Worm (Caenorhabditis elegans) whole organism, late embryonic: Measurements from ENCODE around the gene tin-9.1.

Experiments
- C38D4.7 ChIP-seq: fragments of 200-800 bp; sonication (Bioruptor generic); optimal IDR thresholded peaks from 2 replicates; lab custom pipeline; 2018; ENCODE audit warnings: mild to moderate bottlenecking, missing genetic modification characterization, moderate library complexity, missing compliant biosample characterization
- K02D7.2 ChIP-seq: sonication (generic microtip); optimal IDR thresholded peaks from 2 replicates; lab custom pipeline; 2017; ENCODE audit warnings: mild to moderate bottlenecking, missing genetic modification characterization, missing compliant biosample characterization
- T23F11.4 ChIP-seq: fragments of 200-800 bp; sonication (Bioruptor generic); optimal IDR thresholded peaks from 2 replicates; lab custom pipeline; 2018; ENCODE audit warnings: mild to moderate bottlenecking, missing genetic modification characterization, missing compliant biosample characterization
- Y22D7AL.16 ChIP-seq: sonication (generic microtip); optimal IDR thresholded peaks from 2 replicates; lab custom pipeline; 2016; ENCODE audit warnings: missing genetic modification characterization, missing compliant biosample characterization
- ahr-1 ChIP-seq: sonication (generic microtip); optimal IDR thresholded peaks from 2 replicates; lab custom pipeline; 2016; ENCODE audit warnings: missing genetic modification characterization, missing compliant biosample characterization
- ceh-18 ChIP-seq: sonication (generic microtip); optimal IDR thresholded peaks from 2 replicates; lab custom pipeline; 2016; ENCODE audit warnings: missing genetic modification characterization, missing compliant biosample characterization
- ceh-24 ChIP-seq: sonication (generic microtip); optimal IDR thresholded peaks from 2 replicates; lab custom pipeline; 2016; ENCODE audit warnings: mild to moderate bottlenecking, missing genetic modification characterization, missing compliant biosample characterization
- ceh-30 ChIP-seq: fragments of 150-350 bp; optimal IDR thresholded peaks from 2 replicates; lab custom pipeline; 2014; ENCODE audit warnings: missing biosample characterization, missing genetic modification characterization
- ceh-45 ChIP-seq: fragments of 200-800 bp; sonication (Bioruptor generic); IDR thresholded peaks from 2 replicates; pipeline ENCODE4 v1.3.6; 2022; ENCODE audit warnings: missing genetic modification reagents, missing genetic modification characterization, missing compliant biosample characterization
- ceh-48 ChIP-seq: sonication (generic microtip); optimal IDR thresholded peaks from 2 replicates; lab custom pipeline; 2016; ENCODE audit warnings: missing genetic modification characterization, inconsistent platforms, missing compliant biosample characterization
- che-1 ChIP-seq: sonication (generic microtip); optimal IDR thresholded peaks from 2 replicates; lab custom pipeline; 2016; ENCODE audit warnings: mild to moderate bottlenecking, missing genetic modification characterization, missing compliant biosample characterization
- dmd-4 ChIP-seq: sonication (generic microtip); optimal IDR thresholded peaks from 2 replicates; lab custom pipeline; 2016; ENCODE audit warnings: borderline replicate concordance, missing genetic modification characterization, missing compliant biosample characterization
- dve-1 ChIP-seq: sonication (generic microtip); optimal IDR thresholded peaks from 2 replicates; lab custom pipeline; 2017; ENCODE audit warnings: antibody characterized with exemption, mild to moderate bottlenecking, missing genetic modification characterization, missing compliant biosample characterization
- elt-2 ChIP-seq: sonication (generic microtip); optimal IDR thresholded peaks from 2 replicates; lab custom pipeline; 2016; ENCODE audit warnings: missing genetic modification reagents, missing genetic modification characterization, missing compliant biosample characterization
- elt-4 ChIP-seq: sonication (generic microtip); optimal IDR thresholded peaks from 2 replicates; lab custom pipeline; 2016; ENCODE audit warnings: missing genetic modification characterization, missing compliant biosample characterization
- ets-4 ChIP-seq: sonication (generic microtip); optimal IDR thresholded peaks from 2 replicates; lab custom pipeline; 2016; ENCODE audit warnings: missing genetic modification characterization, missing compliant biosample characterization
- eyg-1 ChIP-seq: sonication (generic microtip); optimal IDR thresholded peaks from 2 replicates; lab custom pipeline; 2016; ENCODE audit warnings: missing genotype, missing genetic modification characterization, missing compliant biosample characterization
- fax-1 ChIP-seq: sonication (generic microtip); optimal IDR thresholded peaks from 2 replicates; lab custom pipeline; 2016; ENCODE audit warnings: missing genotype, missing genetic modification characterization, missing compliant biosample characterization
- fkh-6 ChIP-seq: sonication (generic microtip); optimal IDR thresholded peaks from 2 replicates; lab custom pipeline; 2016; ENCODE audit warnings: missing genetic modification characterization, missing compliant biosample characterization
- hlh-15 ChIP-seq: sonication (generic microtip); optimal IDR thresholded peaks from 2 replicates; lab custom pipeline; 2016; ENCODE audit warnings: missing genetic modification characterization, missing compliant biosample characterization
- hlh-30 ChIP-seq: sonication (generic microtip); optimal IDR thresholded peaks from 2 replicates; lab custom pipeline; 2017; ENCODE audit warnings: antibody characterized with exemption, missing genetic modification characterization, missing compliant biosample characterization; ENCODE audit not compliant: insufficient read depth
- hlh-6 ChIP-seq: sonication (generic microtip); optimal IDR thresholded peaks from 2 replicates; lab custom pipeline; 2016; ENCODE audit warnings: missing genotype, missing genetic modification characterization, missing compliant biosample characterization
- lim-6 ChIP-seq: sonication (generic microtip); optimal IDR thresholded peaks from 2 replicates; lab custom pipeline; 2016; ENCODE audit warnings: missing genetic modification characterization, missing compliant biosample characterization
- nhr-232 ChIP-seq: sonication (generic microtip); optimal IDR thresholded peaks from 2 replicates; lab custom pipeline; 2016; ENCODE audit warnings: missing genetic modification characterization, missing compliant biosample characterization
- npax-4 ChIP-seq: sonication (generic microtip); optimal IDR thresholded peaks from 2 replicates; lab custom pipeline; 2016; ENCODE audit warnings: missing genetic modification characterization, missing compliant biosample characterization
- odd-2 ChIP-seq: sonication (generic microtip); optimal IDR thresholded peaks from 2 replicates; lab custom pipeline; 2017; ENCODE audit warnings: antibody characterized with exemption, mild to moderate bottlenecking, missing genetic modification characterization, missing compliant biosample characterization
- pat-9 ChIP-seq: fragments of 200-800 bp; sonication (Bioruptor generic); optimal IDR thresholded peaks from 2 replicates; lab custom pipeline; 2018; ENCODE audit warnings: mild to moderate bottlenecking, missing genetic modification characterization, moderate library complexity, missing compliant biosample characterization
- pha-2 ChIP-seq: sonication (generic microtip); optimal IDR thresholded peaks from 2 replicates; lab custom pipeline; 2017; ENCODE audit warnings: mild to moderate bottlenecking, missing genetic modification characterization, missing compliant biosample characterization
- pha-4 ChIP-seq: fragments of 150-350 bp; optimal IDR thresholded peaks from 2 replicates; lab custom pipeline; 2018; ENCODE audit warnings: missing biosample characterization, missing genetic modification reagents, missing genetic modification characterization
- pqm-1 ChIP-seq: sonication (generic microtip); optimal IDR thresholded peaks from 2 replicates; lab custom pipeline; 2016; ENCODE audit warnings: missing genetic modification characterization, missing compliant biosample characterization
- sox-2 ChIP-seq: fragments of 200-800 bp; sonication (Bioruptor generic); IDR thresholded peaks from 2 replicates; pipeline ENCODE4 v1.3.6; 2022; ENCODE audit warnings: missing genetic modification reagents, missing genetic modification characterization, missing compliant biosample characterization
- sox-4 ChIP-seq: sonication (generic microtip); optimal IDR thresholded peaks from 2 replicates; lab custom pipeline; 2017; ENCODE audit warnings: mild to moderate bottlenecking, missing genetic modification characterization, inconsistent platforms, missing compliant biosample characterization
- syd-9 ChIP-seq: sonication (generic microtip); optimal IDR thresholded peaks from 2 replicates; lab custom pipeline; 2016; ENCODE audit warnings: mild to moderate bottlenecking, missing genetic modification characterization, moderate library complexity, missing compliant biosample characterization
- tbx-7 ChIP-seq: sonication (generic microtip); optimal IDR thresholded peaks from 2 replicates; lab custom pipeline; 2016; ENCODE audit warnings: missing genotype, missing genetic modification characterization, missing compliant biosample characterization
- ttx-3 ChIP-seq: sonication (generic microtip); optimal IDR thresholded peaks from 2 replicates; lab custom pipeline; 2016; ENCODE audit warnings: missing genetic modification reagents, missing genetic modification characterization, missing compliant biosample characterization
- unc-42 ChIP-seq: sonication (generic microtip); optimal IDR thresholded peaks from 2 replicates; lab custom pipeline; 2016; ENCODE audit warnings: missing genotype, missing genetic modification characterization, missing compliant biosample characterization
- unc-55 ChIP-seq: sonication (generic microtip); optimal IDR thresholded peaks from 2 replicates; lab custom pipeline; 2017; ENCODE audit warnings: missing biosample characterization, missing genetic modification reagents, missing genetic modification characterization
- ztf-16 ChIP-seq: sonication (generic microtip); optimal IDR thresholded peaks from 2 replicates; lab custom pipeline; 2017; ENCODE audit warnings: missing genetic modification characterization, missing compliant biosample characterization

The tin-9.1 gene

ce11 chrIV:7051515-7051914 lies 7.1 kb upstream of the tin-9.1 start:
- TF ChIP-seq fkh-6 (tag; lab: Kevin White, UChicago) = no peak
- TF ChIP-seq ceh-24 (tag; lab: Kevin White, UChicago) = no peak
- TF ChIP-seq C38D4.7 (GFP tag; lab: Kevin White, UChicago) = no peak
- TF ChIP-seq ceh-48 (tag; lab: Kevin White, UChicago) = no peak
- TF ChIP-seq unc-42 = no peak
- no peak for TF ChIP-seq dve-1
- no peak for TF ChIP-seq hlh-30 (tag; lab: Kevin White, UChicago)
- no peak for TF ChIP-seq eyg-1 (tag; lab: Kevin White, UChicago)
- no peak for TF ChIP-seq Y22D7AL.16 (tag; lab: Kevin White, UChicago)
- TF ChIP-seq dmd-4 = no peak
- no peak for TF ChIP-seq elt-2 (tag; lab: Kevin White, UChicago)
- no peak for TF ChIP-seq pha-2 (tag; lab: Kevin White, UChicago)

DNA sequence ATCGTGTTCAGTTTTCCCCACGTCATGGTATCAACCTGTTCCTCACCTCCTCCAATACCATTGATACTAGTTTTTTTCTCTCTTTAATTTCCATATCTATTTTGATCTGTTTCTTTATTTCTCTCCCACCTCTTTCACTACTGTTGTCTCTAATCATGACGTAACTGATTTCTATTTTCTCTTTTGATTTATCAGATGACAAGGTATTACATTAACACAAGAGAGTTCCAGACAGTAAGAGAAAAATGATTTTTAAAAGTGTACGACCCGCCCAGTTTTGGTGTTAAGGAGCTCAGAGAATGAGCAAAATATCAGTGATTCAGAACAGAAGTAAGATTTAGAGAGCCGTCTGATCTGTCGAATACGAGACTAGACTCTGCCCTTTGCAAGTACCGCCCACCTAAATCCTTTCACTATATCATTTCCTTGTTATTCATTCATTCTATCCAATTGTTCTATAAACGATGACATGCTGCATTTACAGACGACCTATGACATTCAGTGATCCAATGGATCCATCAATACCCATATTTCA lies 5.3 kb upstream of the tin-9.1 start, which contains the start of gene nhr-105:
Gene nhr-105 (plus strand): TSS at position 485 of the 535 bp plus-strand sequence.
- no peak for TF ChIP-seq ttx-3 (tag; lab: Kevin White, UChicago)
- no peak for TF ChIP-seq sox-2
- no peak for TF ChIP-seq fax-1 (tag; lab: Kevin White, UChicago)
- no peak for TF ChIP-seq sox-4
- TF ChIP-seq hlh-6 (tag; lab: Kevin White, UChicago) = no peak
- TF ChIP-seq pha-2 (tag; lab: Kevin White, UChicago) = no peak
- TF ChIP-seq che-1 (tag; lab: Kevin White, UChicago) = no peak
- no peak for TF ChIP-seq ceh-30 (tag; lab: Kevin White, UChicago)
- TF ChIP-seq C38D4.7 (GFP tag; lab: Kevin White, UChicago) = no peak

- TF ChIP-seq K02D7.2 (no peak), hlh-15 (tag; lab: Kevin White, UChicago) (no peak), fax-1 (tag; lab: Kevin White, UChicago) (no peak), syd-9 (tag; lab: Kevin White, UChicago) (no peak), pha-4 (no peak), ceh-48 (tag; lab: Kevin White, UChicago) (no peak), elt-4 (tag; lab: Kevin White, UChicago) (no peak), dmd-4 (no peak), tbx-7 (no peak)
- TF ChIP-seq, all 69 proteins: peak for 0
These were observed 4.3 kb upstream of the tin-9.1 start for ce11 chrIV:7048637-7049245.

- TF ChIP-seq lim-6 (tag; lab: Kevin White, UChicago) = no peak
- no peak for TF ChIP-seq ahr-1 (tag; lab: Kevin White, UChicago)
- no peak for TF ChIP-seq pha-4
- TF ChIP-seq T23F11.4 (GFP tag; lab: Kevin White, UChicago) = no peak
- TF ChIP-seq fkh-6 (tag; lab: Kevin White, UChicago) = no peak
- no peak for TF ChIP-seq dmd-4
- TF ChIP-seq ceh-18 = peak; percentile 1
- peak; percentile 62 for TF ChIP-seq elt-2 (tag; lab: Kevin White, UChicago)
- no peak for TF ChIP-seq npax-4
- peak; percentile 27 for TF ChIP-seq dve-1
- no peak for TF ChIP-seq odd-2 (tag; lab: Kevin White, UChicago)
- no peak for TF ChIP-seq ttx-3 (tag; lab: Kevin White, UChicago)
- TF ChIP-seq fax-1 (tag; lab: Kevin White, UChicago) = no peak
- no peak for TF ChIP-seq C38D4.7 (GFP tag; lab: Kevin White, UChicago)
- TF ChIP-seq unc-55 (GFP tag; lab: Kevin White, UChicago) = peak; percentile 13
- TF ChIP-seq ceh-45 (GFP tag; lab: Robert Waterston, UW) = no peak
- no peak for TF ChIP-seq ztf-16
- TF ChIP-seq pqm-1 = peak; percentile 30
- TF ChIP-seq ets-4 = no peak
- TF ChIP-seq nhr-232 (tag; lab: Kevin White, UChicago) = no peak
- no peak for TF ChIP-seq pat-9
- no peak for TF ChIP-seq che-1 (tag; lab: Kevin White, UChicago)
- TF ChIP-seq tbx-7 = no peak
These were observed 3.4 kb upstream of the tin-9.1 start for ce11 chrIV:7047762-7048178.
